Fruit fly (Drosophila melanogaster): ENCODE data around the gene cas.

dm6 chr3R:5668928-5669739, 47.5 kb downstream of the cas start, which contains the start of the genes Xe7 and Atg17:
- TF ChIP-seq Hsf (GFP tag; optimal IDR thresholded peaks at IDR 0.05), result peak; percentile 95
- peak; percentile 95 for TF ChIP-seq CG13424 (tag; optimal IDR thresholded peaks at IDR 0.05)
- peak; percentile 88 for TF ChIP-seq CG7357 (GFP tag; IDR thresholded peaks at IDR 0.05)
- TF ChIP-seq tll (GFP tag; optimal IDR thresholded peaks at IDR 0.05), result peak; percentile 48
- no peak; the same call in 2 of the 3 replicates for TF ChIP-seq zen2 (GFP tag; IDR thresholded peaks at IDR 0.05; ENCODE audit: partially characterized antibody)
- TF ChIP-seq nom (GFP tag; optimal IDR thresholded peaks at IDR 0.05), result peak; percentile 31
- peak; percentile 90 for TF ChIP-seq Aef1 (GFP tag; IDR thresholded peaks at IDR 0.05)
- peak; percentile 83 for TF ChIP-seq Drgx (GFP tag; IDR thresholded peaks at IDR 0.05)
- TF ChIP-seq CG1233 (GFP tag; optimal IDR thresholded peaks at IDR 0.05), result peak; percentile 88
- peak; percentile 87 for TF ChIP-seq CG9876 (GFP tag; optimal IDR thresholded peaks at IDR 0.05)
- TF ChIP-seq MESR4 (GFP tag; optimal IDR thresholded peaks at IDR 0.05), result peak; percentile 96
- TF ChIP-seq cato (GFP tag; optimal IDR thresholded peaks at IDR 0.05; ENCODE audit: borderline replicate concordance), result peak; percentile 92
- TF ChIP-seq Usf (GFP tag; optimal IDR thresholded peaks at IDR 0.05), result peak; percentile 87

Data from whole organism, embryonic.